Worm (Caenorhabditis elegans): Measurements from ENCODE around the gene mrpl-51.
A peak's percentile ranks its signal among the peaks of the same experiment; 100 is the strongest.

ce11 chrIV:12036924-12037323, 5.8 kb downstream of the mrpl-51 start:
- TF ChIP-seq chd-7 (tag; optimal IDR thresholded peaks at IDR 0.05) (no peak), ama-1 (optimal IDR thresholded peaks at IDR 0.05) (peak; percentile 49), ama-1 (GFP tag; optimal IDR thresholded peaks at IDR 0.05) (no peak), snpc-4 (GFP tag; optimal IDR thresholded peaks at IDR 0.05) (no peak), snpc-4 (tag; optimal IDR thresholded peaks at IDR 0.05) (no peak), unc-62 (GFP tag; optimal IDR thresholded peaks at IDR 0.05) (no peak), madf-3 (GFP tag; IDR thresholded peaks at IDR 0.05) (no peak), F52B5.7 (tag; optimal IDR thresholded peaks at IDR 0.05) (no peak), atf-7 (tag; optimal IDR thresholded peaks at IDR 0.05) (no peak), F57A8.1 (GFP tag; optimal IDR thresholded peaks at IDR 0.05) (no peak), K12H6.12 (tag; optimal IDR thresholded peaks at IDR 0.05) (no peak)

Measured in whole organism, young adult.